Worm (Caenorhabditis elegans): ENCODE data around the gene rnp-1.

ce11 chrV:12208678-12209077 lies 16.6 kb downstream of the rnp-1 start:
- no peak for TF ChIP-seq unc-39 (tag; optimal IDR thresholded peaks at IDR 0.05)
- no peak for TF ChIP-seq mdl-1 (tag; optimal IDR thresholded peaks at IDR 0.05)
- peak in 1 of 2 experiments; percentile 58 for TF ChIP-seq unc-62 (GFP tag; optimal IDR thresholded peaks at IDR 0.05 in 1 of 2)
- no peak for TF ChIP-seq unc-62 (tag; optimal IDR thresholded peaks at IDR 0.05)
- TF ChIP-seq nhr-11 (tag; optimal IDR thresholded peaks at IDR 0.05): no peak
- no peak for TF ChIP-seq rbr-2 (tag; optimal IDR thresholded peaks at IDR 0.05)
- no peak for TF ChIP-seq saeg-2 (GFP tag; IDR thresholded peaks at IDR 0.05)
- TF ChIP-seq ceh-82 (tag; optimal IDR thresholded peaks at IDR 0.05): no peak
- TF ChIP-seq hif-1 (tag; optimal IDR thresholded peaks at IDR 0.05): no peak
- no peak for TF ChIP-seq ztf-11 (tag; optimal IDR thresholded peaks at IDR 0.05)
- no peak for TF ChIP-seq nhr-77 (tag; optimal IDR thresholded peaks at IDR 0.05)
- TF ChIP-seq attf-4 (tag; optimal IDR thresholded peaks at IDR 0.05): no peak
- no peak for TF ChIP-seq snpc-4 (tag; optimal IDR thresholded peaks at IDR 0.05)

Data from whole organism, L4 larva.